Worm (Caenorhabditis elegans) whole organism, dauer: ENCODE measurements around the gene chil-2.
"Not testable (repeated sequence)": the region's sequence is repeated elsewhere in the genome, so short reads cannot be mapped to it uniquely, and the experiment has no call there.

Experiments
- unc-62 ChIP-seq: sonication (generic microtip); optimal IDR thresholded peaks from 2 replicates; lab custom pipeline; 2017; ENCODE audit warnings: missing biosample characterization, missing genetic modification reagents, missing genetic modification characterization

chil-2 gene

DNA sequence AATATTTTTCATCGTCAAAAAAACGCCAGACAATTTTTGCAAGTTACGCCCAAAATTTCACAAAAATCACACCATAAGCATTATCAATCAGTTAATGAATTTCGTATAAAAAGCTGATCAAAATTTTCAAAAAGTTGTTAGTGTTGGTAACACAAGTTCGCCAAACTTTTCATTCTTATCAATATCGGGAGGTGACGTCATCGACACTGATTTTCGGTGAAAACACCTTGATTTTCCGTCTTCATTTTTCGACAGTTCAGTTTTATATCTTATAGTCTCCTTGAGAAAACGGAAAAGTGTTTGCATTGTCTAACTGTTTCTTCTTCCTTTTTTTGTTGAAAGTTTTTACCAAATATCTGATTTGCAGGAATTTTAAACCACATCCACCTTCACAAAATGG, 6.4 kb upstream of the chil-2 start, which contains the start of gene C08H9.15:
TSS of gene C08H9.15 (plus strand) at position 368 of the 400 bp plus-strand sequence.
- TF ChIP-seq unc-62 (GFP tag; lab: Kevin White, UChicago): no peak

- no peak for TF ChIP-seq unc-62 (GFP tag; lab: Kevin White, UChicago)
These were observed 5.4 kb upstream of the chil-2 start for ce11 chrII:9879815-9880214.

DNA sequence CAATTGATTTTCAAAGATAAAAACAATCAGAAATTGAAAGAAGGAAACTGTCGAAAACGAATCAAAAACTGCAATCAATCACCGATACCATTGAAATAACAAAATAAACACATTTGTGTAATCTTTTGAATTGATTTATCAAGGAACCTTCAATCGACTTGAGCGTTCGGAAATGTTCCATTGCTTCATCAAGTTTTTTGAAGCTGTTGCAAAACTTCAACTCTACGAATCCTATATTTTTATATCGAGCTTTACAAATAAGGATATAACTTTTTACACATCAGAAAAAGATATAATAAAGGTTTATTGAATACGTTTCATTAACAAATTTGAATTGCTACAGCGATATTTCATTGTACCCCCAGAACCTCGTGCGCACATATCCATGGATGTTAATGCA, 1.4 kb downstream of the chil-2 start, which contains the start of gene chil-8:
TSS of gene chil-8 (minus strand) at position 101 of the 400 bp plus-strand sequence.
- no peak for TF ChIP-seq unc-62 (GFP tag; lab: Kevin White, UChicago)

ce11 chrII:9871061-9871460, 3.3 kb downstream of the chil-2 start, which contains the start of gene chil-7:
Gene chil-7 (minus strand): TSS chrII:9871172.
- TF ChIP-seq unc-62 (GFP tag; lab: Kevin White, UChicago): no peak

DNA sequence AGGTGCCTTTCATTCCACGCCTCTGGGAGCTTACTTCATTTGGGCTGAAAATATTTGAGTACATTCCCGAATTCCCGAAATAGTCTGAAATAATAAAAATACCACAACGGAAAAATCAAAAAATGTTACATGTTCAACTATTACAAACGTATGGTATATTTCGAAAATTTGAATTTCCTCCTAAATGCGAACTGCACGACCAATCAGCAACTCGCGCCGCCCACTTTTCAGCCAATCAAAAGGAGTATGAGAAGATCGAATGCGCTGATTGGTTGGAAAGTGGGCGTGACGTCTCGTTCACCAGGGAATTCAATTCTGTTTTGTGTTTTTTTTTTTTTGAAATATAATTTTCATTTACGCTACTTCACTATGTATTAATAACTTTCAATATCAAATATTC, 5.7 kb downstream of the chil-2 start, which contains the start of gene old-1:
TSS of gene old-1 (minus strand) at position 50 of the 400 bp plus-strand sequence.
- TF ChIP-seq unc-62 (GFP tag; lab: Kevin White, UChicago): no peak

- no peak for TF ChIP-seq unc-62 (GFP tag; lab: Kevin White, UChicago)
These were observed 6.2 kb downstream of the chil-2 start for ce11 chrII:9868207-9868606.

- TF ChIP-seq unc-62 (GFP tag; lab: Kevin White, UChicago): not testable (repeated sequence)
These were observed 8.0 kb downstream of the chil-2 start, which contains the start of gene chil-1 for ce11 chrII:9866378-9866777. Gene chil-1 (minus strand): TSS chrII:9866478.

ce11 chrII:9862147-9862546, 12.3 kb downstream of the chil-2 start, which contains the start of gene C08H9.18:
Gene C08H9.18 (minus strand): TSS chrII:9862247.
- no peak for TF ChIP-seq unc-62 (GFP tag; lab: Kevin White, UChicago)

- no peak for TF ChIP-seq unc-62 (GFP tag; lab: Kevin White, UChicago)
These were observed 13.0 kb downstream of the chil-2 start, which contains the start of gene chil-3 for ce11 chrII:9861394-9861793. Gene chil-3 (minus strand): TSS chrII:9861494.

DNA sequence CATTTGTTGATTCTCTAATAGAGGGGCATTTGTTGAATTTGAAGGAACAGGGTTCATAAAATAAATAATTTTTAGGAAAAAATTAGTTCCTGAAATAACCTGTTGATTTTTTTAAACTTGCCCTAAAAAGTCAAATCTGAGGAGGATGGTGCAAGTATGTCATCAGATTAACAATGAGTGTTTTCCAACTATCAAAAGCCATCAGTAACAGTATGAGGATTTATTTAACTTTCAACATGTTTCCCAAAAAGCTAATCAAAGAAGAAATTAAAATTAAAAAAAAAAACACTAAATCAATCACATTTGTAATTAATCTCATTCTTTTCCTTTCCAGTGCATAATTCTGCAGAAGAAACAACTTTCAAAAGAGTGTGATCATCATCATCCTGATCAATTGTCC, 14.8 kb downstream of the chil-2 start, which contains the start of gene chil-5:
TSS of gene chil-5 (minus strand) at position 101 of the 400 bp plus-strand sequence.
- TF ChIP-seq unc-62 (GFP tag; lab: Kevin White, UChicago): no peak

- TF ChIP-seq unc-62 (GFP tag; lab: Kevin White, UChicago): no peak
These were observed 16.6 kb downstream of the chil-2 start, which contains the start of gene chil-6 for ce11 chrII:9857791-9858190. Gene chil-6 (minus strand): TSS chrII:9857891.

- TF ChIP-seq unc-62 (GFP tag; lab: Kevin White, UChicago): no peak
These were observed 18.8 kb downstream of the chil-2 start, which contains the start of gene chil-4 for ce11 chrII:9855620-9856019. Gene chil-4 (minus strand): TSS chrII:9855720.

DNA sequence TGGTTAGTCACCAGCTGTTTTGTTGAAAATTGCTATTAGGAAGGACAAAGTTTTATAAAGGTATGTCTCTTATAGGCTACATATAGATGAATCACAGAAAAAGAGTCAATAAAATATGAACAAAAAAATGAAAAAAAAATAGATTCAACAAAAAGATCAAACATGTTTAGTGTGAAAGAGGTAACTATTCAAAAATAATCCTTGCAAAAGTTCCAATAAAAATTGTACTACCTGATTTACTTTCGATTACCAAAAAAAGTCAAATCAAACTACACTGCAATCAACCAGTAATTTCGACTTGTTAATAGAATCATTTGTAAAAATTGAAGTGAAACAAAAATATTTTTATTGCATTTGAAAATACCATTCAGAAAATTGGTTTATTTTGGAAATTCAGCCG, 23.5 kb downstream of the chil-2 start, which contains the start of gene ZK938.10:
TSS of gene ZK938.10 (minus strand) at position 101 of the 400 bp plus-strand sequence.
- no peak for TF ChIP-seq unc-62 (GFP tag; lab: Kevin White, UChicago)

ce11 chrII:9849497-9849896, 24.9 kb downstream of the chil-2 start, which contains the start of gene old-2:
Gene old-2 (minus strand): TSS chrII:9849597.
- TF ChIP-seq unc-62 (GFP tag; lab: Kevin White, UChicago): no peak

DNA sequence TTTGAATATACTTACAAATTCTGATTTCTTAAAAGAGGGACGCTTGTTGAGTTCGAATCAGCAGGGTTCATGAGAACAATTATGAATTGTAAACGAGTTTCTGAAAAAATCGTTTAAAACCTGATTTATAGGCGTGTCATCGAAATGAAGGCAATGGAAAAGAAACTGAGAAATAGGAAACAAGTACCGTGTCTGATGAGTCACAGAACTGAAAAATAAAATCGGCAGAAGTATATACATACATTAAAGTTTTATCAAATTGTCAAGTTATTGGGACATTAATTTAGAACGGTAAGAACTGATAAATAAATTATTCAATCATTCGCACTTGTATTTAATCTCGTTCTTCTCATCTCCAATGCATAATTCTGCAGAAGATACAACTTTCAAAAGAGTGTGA, 29.2 kb downstream of the chil-2 start, which contains the start of gene chil-9:
TSS of gene chil-9 (minus strand) at position 101 of the 400 bp plus-strand sequence.
- TF ChIP-seq unc-62 (GFP tag; lab: Kevin White, UChicago): no peak

DNA sequence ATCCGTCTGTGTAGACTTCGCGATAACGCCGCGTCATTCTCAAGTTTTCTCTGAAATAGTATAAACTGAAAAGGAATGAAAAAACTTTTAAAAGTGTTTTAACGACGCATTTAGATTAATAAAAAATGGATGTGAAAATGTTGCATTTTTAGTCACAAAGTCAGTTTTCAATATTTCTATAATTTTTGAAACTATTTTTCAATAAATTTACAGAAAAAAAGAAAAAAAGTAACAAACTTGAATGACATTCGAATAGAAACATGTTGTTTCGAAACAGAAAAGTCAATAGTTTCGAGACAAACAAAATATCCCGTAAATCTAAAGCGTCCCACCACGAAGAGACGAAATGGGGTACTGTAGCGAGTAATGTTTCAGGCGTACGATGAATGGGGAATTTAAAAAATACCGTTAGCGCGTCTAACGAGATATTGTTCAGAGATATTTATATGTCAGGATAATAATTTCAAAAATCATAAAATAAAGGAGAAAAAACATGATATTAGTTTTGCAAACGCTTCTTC, 32.4 kb downstream of the chil-2 start, which contains the start of gene rnh-1.2:
TSS of gene rnh-1.2 (minus strand) at position 51 of the 521 bp plus-strand sequence.
- no peak for TF ChIP-seq unc-62 (GFP tag; lab: Kevin White, UChicago)
